Fruit fly (Drosophila melanogaster) whole organism: ENCODE measurements around the gene Pvr.

Source experiments
- CG8478 ChIP-seq: fragments of >200 bp; optimal IDR thresholded peaks from 2 replicates; lab custom pipeline; 2018; ENCODE audit warnings: inconsistent platforms
- pan ChIP-seq: fragments of >200 bp; optimal IDR thresholded peaks from 2 replicates; lab custom pipeline; 2017
- psq ChIP-seq: fragments of >200 bp; optimal IDR thresholded peaks from 2 replicates; lab custom pipeline; 2017
- usp ChIP-seq: fragments of >200 bp; optimal IDR thresholded peaks from 2 replicates; lab custom pipeline; 2017; ENCODE audit warnings: missing biosample characterization, missing genetic modification characterization, mixed read lengths

DNA sequence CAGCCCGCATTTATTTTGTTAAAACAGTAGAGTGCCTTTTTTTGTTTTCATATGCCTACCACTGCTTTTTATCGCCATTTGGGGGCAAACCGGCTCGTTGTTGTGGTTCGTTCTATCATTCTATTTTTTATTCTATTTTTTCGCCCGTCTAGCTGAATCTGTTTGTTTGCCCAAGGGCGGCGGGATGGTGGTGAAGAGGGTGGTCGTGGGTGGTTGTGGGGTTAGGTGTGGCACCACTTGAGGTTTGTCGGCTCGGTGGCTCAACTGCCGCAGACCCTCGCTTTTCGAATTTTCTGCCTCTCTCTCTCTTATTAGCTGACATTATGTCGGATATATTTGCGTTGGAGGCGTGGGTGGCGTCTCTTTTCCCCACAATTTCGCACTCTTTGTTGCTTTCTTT, 68.1 kb downstream of the Pvr start:
- no peak for TF ChIP-seq psq
- TF ChIP-seq pan (lab: Kevin White, UChicago) = no peak
- no peak for TF ChIP-seq usp (GFP tag; lab: Kevin White, UChicago)
- TF ChIP-seq CG8478 (lab: Kevin White, UChicago) = no peak
